Worm (Caenorhabditis elegans) whole organism, young adult: Measurements from ENCODE around the gene cwp-1.

Experiments used
- B0019.2 ChIP-seq: fragments of 200-800 bp; sonication (Bioruptor generic); conservative IDR thresholded peaks from 2 replicates; pipeline ENCODE4 v1.3.6; 2022; ENCODE audit warnings: missing genetic modification reagents, missing genetic modification characterization, missing compliant biosample characterization
- C17E4.6 ChIP-seq: fragments of 200-800 bp; sonication (Bioruptor generic); IDR thresholded peaks from 2 replicates; pipeline ENCODE4 v1.3.6; 2022; ENCODE audit warnings: missing genetic modification reagents, missing genetic modification characterization, missing compliant biosample characterization
- ama-1 ChIP-seq, 3 experiments: fragments of 150-350 bp in 1 of 3; sonication (generic microtip) in 2 of 3; optimal IDR thresholded peaks; 2 replicates each; lab custom pipeline; 2014 to 2018; ENCODE audit warnings: missing biosample characterization in 2 of 3, missing genetic modification characterization in 2 of 3, missing genetic modification reagents in 2 of 3
- ceh-27 ChIP-seq: fragments of 200-800 bp; sonication (Bioruptor generic); optimal IDR thresholded peaks from 2 replicates; lab custom pipeline; 2018; ENCODE audit warnings: mild to moderate bottlenecking, missing genetic modification characterization, moderate library complexity, missing compliant biosample characterization
- dpl-1 ChIP-seq: fragments of 150-350 bp; optimal IDR thresholded peaks from 2 replicates; lab custom pipeline; 2014; ENCODE audit warnings: missing biosample characterization, missing genetic modification reagents, missing genetic modification characterization
- fkh-3 ChIP-seq: sonication (generic microtip); optimal IDR thresholded peaks from 2 replicates; lab custom pipeline; 2016; ENCODE audit warnings: mild to moderate bottlenecking, missing genetic modification characterization, missing compliant biosample characterization
- hlh-26 ChIP-seq: fragments of 200-800 bp; sonication (Bioruptor generic); conservative IDR thresholded peaks from 2 replicates; pipeline ENCODE4 v1.3.6; 2022; ENCODE audit warnings: missing genetic modification reagents, missing genetic modification characterization, missing compliant biosample characterization
- lin-40 ChIP-seq: sonication (generic microtip); optimal IDR thresholded peaks from 2 replicates; lab custom pipeline; 2016; ENCODE audit warnings: missing genetic modification characterization, mild to moderate bottlenecking, missing compliant biosample characterization, missing genotype, missing genetic modification reagents
- madf-3 ChIP-seq: fragments of 200-800 bp; sonication (Bioruptor generic); IDR thresholded peaks from 2 replicates; pipeline ENCODE4 v1.3.6; 2022; ENCODE audit warnings: missing genetic modification reagents, missing genetic modification characterization, missing compliant biosample characterization
- repo-1 ChIP-seq: sonication (generic microtip); optimal IDR thresholded peaks from 2 replicates; lab custom pipeline; 2017; ENCODE audit warnings: mild to moderate bottlenecking, missing genetic modification characterization, missing compliant biosample characterization
- snpc-4 ChIP-seq, 5 experiments: fragments of 150-350 bp in 1 of 5; sonication (generic microtip) in 4 of 5; optimal IDR thresholded peaks; 2 replicates each; lab custom pipeline; 2014 to 2018; ENCODE audit warnings: missing genetic modification characterization in 5 of 5, missing biosample characterization in 3 of 5, antibody characterized with exemption in 2 of 5, mild to moderate bottlenecking in 2 of 5, missing compliant biosample characterization in 2 of 5, missing genotype in 2 of 5, moderate library complexity in 2 of 5, missing genetic modification reagents in 1 of 5
- unc-62 ChIP-seq: fragments of 150-350 bp; optimal IDR thresholded peaks from 2 replicates; lab custom pipeline; 2014; ENCODE audit warnings: missing biosample characterization, missing genetic modification reagents, missing genetic modification characterization
- zfh-2 ChIP-seq: fragments of 200-800 bp; sonication (Bioruptor generic); conservative IDR thresholded peaks from 2 replicates; pipeline ENCODE4 v1.3.6; 2022; ENCODE audit warnings: missing genetic modification reagents, missing genetic modification characterization, missing compliant biosample characterization
- zim-3 ChIP-seq: sonication (generic microtip); optimal IDR thresholded peaks from 2 replicates; lab custom pipeline; 2017; ENCODE audit warnings: mild to moderate bottlenecking, missing genetic modification characterization, moderate library complexity, missing compliant biosample characterization

DNA sequence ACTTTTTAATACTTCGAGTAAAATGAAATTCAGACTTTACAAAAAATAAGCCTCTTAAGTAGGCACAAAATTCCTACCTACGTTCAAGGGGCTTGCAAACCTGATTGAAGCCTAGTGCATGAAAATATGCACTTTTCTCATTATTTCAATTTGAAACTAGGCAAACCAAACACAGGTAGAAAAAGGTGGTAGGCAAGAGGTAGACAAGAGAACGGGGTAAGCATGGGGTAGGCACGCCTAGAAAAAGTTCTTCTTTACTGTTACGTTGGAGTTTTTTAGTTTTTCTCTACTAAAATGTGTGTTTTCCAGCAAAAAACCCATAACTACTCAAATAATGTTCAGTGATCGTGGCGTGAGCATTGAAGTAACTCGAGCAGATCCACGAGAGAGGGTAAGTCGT, 10.1 kb upstream of the cwp-1 start, which contains the start of gene nex-4:
- TF ChIP-seq C17E4.6 (GFP tag; lab: Robert Waterston, UW) (no peak), unc-62 (GFP tag; lab: Kevin White, UChicago) (no peak), hlh-26 (GFP tag; lab: Robert Waterston, UW) (no peak), zim-3 (tag; lab: Kevin White, UChicago) (no peak), lin-40 (no peak), repo-1 (tag; lab: Kevin White, UChicago) (no peak), dpl-1 (no peak), B0019.2 (GFP tag; lab: Robert Waterston, UW) (no peak), fkh-3 (no peak), snpc-4 (GFP tag; optimal IDR thresholded peaks at IDR 0.05; lab: Kevin White, UChicago) (no peak), snpc-4 (tag; optimal IDR thresholded peaks at IDR 0.05; lab: Kevin White, UChicago) (no peak), madf-3 (GFP tag; lab: Robert Waterston, UW) (no peak), ama-1 (optimal IDR thresholded peaks at IDR 0.05; lab: Kevin White, UChicago) (no peak), ama-1 (GFP tag; optimal IDR thresholded peaks at IDR 0.05; lab: Kevin White, UChicago) (no peak), zfh-2 (GFP tag; lab: Robert Waterston, UW) (no peak), ceh-27 (GFP tag; lab: Kevin White, UChicago) (no peak)
